Worm (Caenorhabditis elegans) whole organism, L3 larva: ENCODE data around the gene K04B12.2.
A peak's percentile ranks its signal among the peaks of the same experiment; 100 is the strongest.

ENCODE experiments used
- aly-2 ChIP-seq: fragments of 150-350 bp; optimal IDR thresholded peaks from 2 replicates; lab custom pipeline; 2014; ENCODE audit warnings: missing biosample characterization, missing genetic modification characterization
- ama-1 ChIP-seq: fragments of 150-350 bp; optimal IDR thresholded peaks from 2 replicates; lab custom pipeline; 2018
- ceh-16 ChIP-seq: sonication (generic microtip); optimal IDR thresholded peaks from 2 replicates; lab custom pipeline; 2017; ENCODE audit warnings: missing biosample characterization, missing genetic modification characterization
- ceh-82 ChIP-seq: fragments of 150-350 bp; optimal IDR thresholded peaks from 2 replicates; lab custom pipeline; 2014; ENCODE audit warnings: missing biosample characterization, missing genetic modification characterization
- elt-2 ChIP-seq: sonication (generic microtip); optimal IDR thresholded peaks from 2 replicates; lab custom pipeline; 2016; ENCODE audit warnings: missing genetic modification reagents, mild to moderate bottlenecking, missing genetic modification characterization, missing compliant biosample characterization
- nhr-237 ChIP-seq: fragments of 150-350 bp; optimal IDR thresholded peaks from 2 replicates; lab custom pipeline; 2014; ENCODE audit warnings: missing biosample characterization, missing genetic modification characterization
- pha-4 ChIP-seq: fragments of 150-350 bp; optimal IDR thresholded peaks from 2 replicates; lab custom pipeline; 2014; ENCODE audit warnings: missing biosample characterization, missing genetic modification reagents, missing genetic modification characterization

DNA sequence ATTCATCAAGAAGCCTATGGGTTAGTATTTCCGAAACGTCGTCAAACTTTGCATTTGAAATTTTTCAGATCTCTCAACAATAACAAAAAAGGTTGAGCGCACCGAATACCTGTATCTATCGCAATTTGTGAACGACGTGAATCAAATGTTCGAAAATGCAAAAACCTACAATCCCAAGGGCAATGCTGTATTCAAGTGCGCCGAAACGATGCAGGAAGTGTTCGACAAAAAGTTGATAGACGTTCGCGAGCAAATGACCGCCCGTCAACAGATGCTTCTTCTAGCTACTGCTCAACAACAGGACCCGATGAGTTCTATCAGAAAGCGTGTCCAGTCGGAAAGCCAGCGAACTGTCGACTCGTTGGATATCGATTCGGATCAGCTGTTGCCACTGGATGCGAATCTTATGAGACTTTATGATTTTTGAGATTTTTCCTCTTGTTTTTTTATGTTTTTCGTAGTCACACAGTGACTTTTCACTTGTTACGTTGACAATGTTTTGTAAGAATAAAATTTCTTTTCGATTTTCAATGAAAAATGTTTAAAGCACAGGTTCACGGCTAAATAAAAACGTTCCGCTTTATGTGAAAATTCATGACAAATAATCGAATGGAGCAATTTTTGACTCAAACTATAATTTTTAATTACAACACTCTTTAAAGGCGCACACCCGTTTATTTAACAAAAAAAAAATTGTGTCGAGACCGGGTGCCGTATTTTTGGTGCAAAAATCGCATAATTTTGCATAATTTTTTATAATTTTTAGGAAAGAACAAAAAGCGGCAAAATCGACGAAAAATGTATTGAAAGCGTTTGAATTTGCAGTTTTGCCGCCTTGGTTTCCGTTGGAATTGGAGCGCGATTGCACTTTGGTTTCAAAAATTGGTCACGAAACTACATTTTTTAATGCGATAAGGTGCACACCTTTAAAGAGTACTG lies 30.2 kb downstream of the K04B12.2 start:
- TF ChIP-seq nhr-237 (tag; lab: Kevin White, UChicago), result no peak
- TF ChIP-seq aly-2 (tag; lab: Kevin White, UChicago), result no peak
- TF ChIP-seq elt-2, result no peak
- peak; percentile 37 for TF ChIP-seq pha-4 (tag; lab: Kevin White, UChicago)
- peak; percentile 98 for TF ChIP-seq ama-1
- TF ChIP-seq ceh-16 (tag; lab: Kevin White, UChicago), result peak; percentile 60
- TF ChIP-seq ceh-82 (tag; lab: Kevin White, UChicago), result no peak
